Worm (Caenorhabditis elegans) whole organism, L3 larva: Measurements from ENCODE around the gene M162.15.

Experiments
- aly-2 ChIP-seq: fragments of 150-350 bp; optimal IDR thresholded peaks from 2 replicates; lab custom pipeline; 2014; ENCODE audit warnings: missing biosample characterization, missing genetic modification characterization
- ama-1 ChIP-seq: fragments of 150-350 bp; optimal IDR thresholded peaks from 2 replicates; lab custom pipeline; 2018
- ceh-28 ChIP-seq: fragments of 150-350 bp; optimal IDR thresholded peaks from 2 replicates; lab custom pipeline; 2014; ENCODE audit warnings: missing biosample characterization, missing genetic modification reagents, missing genetic modification characterization
- fkh-2 ChIP-seq: fragments of 150-350 bp; optimal IDR thresholded peaks from 2 replicates; lab custom pipeline; 2014; ENCODE audit warnings: missing biosample characterization, missing genetic modification reagents, missing genetic modification characterization
- nhr-12 ChIP-seq: fragments of 150-350 bp; optimal IDR thresholded peaks from 2 replicates; lab custom pipeline; 2014; ENCODE audit warnings: missing biosample characterization, missing genetic modification characterization
- nhr-25 ChIP-seq: sonication (generic microtip); optimal IDR thresholded peaks from 2 replicates; lab custom pipeline; 2017; ENCODE audit warnings: missing biosample characterization, missing genetic modification characterization
- nhr-77 ChIP-seq: fragments of 150-350 bp; optimal IDR thresholded peaks from 2 replicates; lab custom pipeline; 2014; ENCODE audit warnings: missing biosample characterization, missing genetic modification characterization
- pqm-1 ChIP-seq: fragments of 150-350 bp; optimal IDR thresholded peaks from 2 replicates; lab custom pipeline; 2017; ENCODE audit warnings: missing biosample characterization, missing genetic modification characterization, inconsistent platforms
- unc-39 ChIP-seq: sonication (generic microtip); optimal IDR thresholded peaks from 4 replicates; lab custom pipeline; 2017; ENCODE audit warnings: missing biosample characterization, missing genetic modification characterization
- unc-62 ChIP-seq: fragments of 150-350 bp; sonication (generic microtip); optimal IDR thresholded peaks from 4 replicates; lab custom pipeline; 2014; ENCODE audit warnings: missing biosample characterization, missing genetic modification reagents, missing genetic modification characterization
- zag-1 ChIP-seq: fragments of 150-350 bp; optimal IDR thresholded peaks from 2 replicates; lab custom pipeline; 2014; ENCODE audit warnings: missing biosample characterization, missing genetic modification characterization
- ztf-11 ChIP-seq: fragments of 150-350 bp; optimal IDR thresholded peaks from 2 replicates; lab custom pipeline; 2014; ENCODE audit warnings: missing biosample characterization, missing genetic modification characterization
- ztf-4 ChIP-seq: fragments of 150-350 bp; optimal IDR thresholded peaks from 2 replicates; lab custom pipeline; 2014; ENCODE audit warnings: missing biosample characterization, missing genetic modification characterization

DNA sequence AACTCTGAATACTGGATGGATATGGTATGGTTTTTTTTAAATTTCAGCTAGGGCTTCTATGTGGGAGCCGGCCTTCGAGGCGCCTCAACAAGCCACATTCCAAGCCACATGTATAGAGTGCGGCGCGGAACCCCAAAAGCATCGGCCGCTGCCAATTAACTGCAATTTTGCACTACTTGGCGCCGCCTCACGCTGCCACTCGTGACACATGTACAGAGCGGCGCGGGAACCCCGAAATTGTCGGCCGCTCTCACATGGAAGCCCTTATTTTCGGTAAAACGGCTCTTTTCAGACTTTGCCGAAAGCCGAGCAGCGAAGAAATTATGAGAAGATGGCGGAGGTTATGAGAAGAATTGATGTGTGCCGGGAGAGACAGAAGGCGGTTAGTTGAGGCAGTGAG lies 27.8 kb downstream of the M162.15 start:
- TF ChIP-seq aly-2 (tag; lab: Kevin White, UChicago) (no peak), zag-1 (tag; lab: Kevin White, UChicago) (no peak), unc-62 (GFP tag; lab: Kevin White, UChicago) (no peak), ama-1 (lab: Kevin White, UChicago) (no peak), nhr-77 (tag; lab: Kevin White, UChicago) (no peak), fkh-2 (tag; lab: Kevin White, UChicago) (no peak), nhr-12 (tag; lab: Kevin White, UChicago) (no peak), ztf-11 (no peak), unc-39 (tag; lab: Kevin White, UChicago) (no peak), pqm-1 (no peak), ztf-4 (tag; lab: Kevin White, UChicago) (no peak), ceh-28 (tag; lab: Kevin White, UChicago) (no peak), nhr-25 (no peak)
